Worm (Caenorhabditis elegans) whole organism, L2 larva: Measurements from ENCODE around the gene gcy-14.

Experiments used
- C34F6.9 ChIP-seq: fragments of 150-350 bp; optimal IDR thresholded peaks from 2 replicates; lab custom pipeline; 2014; ENCODE audit warnings: missing biosample characterization, missing genetic modification characterization
- F13H6.1 ChIP-seq: sonication (generic microtip); optimal IDR thresholded peaks from 2 replicates; lab custom pipeline; 2016; ENCODE audit warnings: missing genetic modification characterization, missing compliant biosample characterization
- R02D3.7 ChIP-seq: fragments of 150-350 bp; optimal IDR thresholded peaks from 2 replicates; lab custom pipeline; 2014; ENCODE audit warnings: missing biosample characterization, missing genetic modification characterization
- Y55F3AM.14 ChIP-seq: fragments of 200-800 bp; sonication (Bioruptor generic); optimal IDR thresholded peaks from 2 replicates; lab custom pipeline; 2018; ENCODE audit warnings: mild to moderate bottlenecking, missing genetic modification characterization, missing compliant biosample characterization
- ZK546.5 ChIP-seq: sonication (generic microtip); optimal IDR thresholded peaks from 2 replicates; lab custom pipeline; 2017; ENCODE audit warnings: missing biosample characterization, missing genetic modification characterization
- alr-1 ChIP-seq: fragments of 150-350 bp; optimal IDR thresholded peaks from 2 replicates; lab custom pipeline; 2014; ENCODE audit warnings: missing biosample characterization, missing genetic modification characterization
- aly-2 ChIP-seq: fragments of 150-350 bp; optimal IDR thresholded peaks from 2 replicates; lab custom pipeline; 2014; ENCODE audit warnings: missing biosample characterization, missing genetic modification characterization
- ama-1 ChIP-seq: fragments of 150-350 bp; optimal IDR thresholded peaks from 2 replicates; lab custom pipeline; 2018; ENCODE audit warnings: inconsistent platforms
- blmp-1 ChIP-seq: sonication (generic microtip); optimal IDR thresholded peaks from 2 replicates; lab custom pipeline; 2017; ENCODE audit warnings: missing genetic modification characterization, mild to moderate bottlenecking, missing compliant biosample characterization, antibody characterized with exemption, moderate library complexity; ENCODE audit not compliant: insufficient read depth
- ceh-16 ChIP-seq: fragments of 150-350 bp; optimal IDR thresholded peaks from 2 replicates; lab custom pipeline; 2014; ENCODE audit warnings: missing biosample characterization, missing genetic modification characterization
- ceh-82 ChIP-seq: fragments of 150-350 bp; optimal IDR thresholded peaks from 2 replicates; lab custom pipeline; 2014; ENCODE audit warnings: missing biosample characterization, missing genetic modification characterization
- crh-2 ChIP-seq: sonication (generic microtip); optimal IDR thresholded peaks from 2 replicates; lab custom pipeline; 2017; ENCODE audit warnings: missing biosample characterization, missing genetic modification characterization
- dmd-4 ChIP-seq: sonication (generic microtip); optimal IDR thresholded peaks from 2 replicates; lab custom pipeline; 2017; ENCODE audit warnings: missing biosample characterization, missing genetic modification characterization
- egl-27 ChIP-seq: sonication (generic microtip); optimal IDR thresholded peaks from 3 replicates; lab custom pipeline; 2017; ENCODE audit warnings: missing biosample characterization, missing genetic modification reagents, missing genetic modification characterization
- elt-1 ChIP-seq: fragments of 150-350 bp; optimal IDR thresholded peaks from 2 replicates; lab custom pipeline; 2014; ENCODE audit warnings: missing biosample characterization, missing genetic modification characterization
- elt-3 ChIP-seq: sonication (generic microtip); optimal IDR thresholded peaks from 2 replicates; lab custom pipeline; 2017; ENCODE audit warnings: missing biosample characterization, missing genetic modification characterization
- fos-1 ChIP-seq: fragments of 150-350 bp; optimal IDR thresholded peaks from 2 replicates; lab custom pipeline; 2014; ENCODE audit warnings: missing biosample characterization, missing genetic modification characterization
- gmeb-1 ChIP-seq: fragments of 150-350 bp; optimal IDR thresholded peaks from 2 replicates; lab custom pipeline; 2014; ENCODE audit warnings: missing biosample characterization, missing genetic modification characterization
- lin-11 ChIP-seq: fragments of 150-350 bp; sonication (generic microtip); optimal IDR thresholded peaks from 2 replicates; lab custom pipeline; 2014; ENCODE audit warnings: missing biosample characterization, missing genetic modification characterization, inconsistent platforms, mixed read lengths
- lin-13 ChIP-seq: fragments of 150-350 bp; optimal IDR thresholded peaks from 2 replicates; lab custom pipeline; 2014; ENCODE audit warnings: missing biosample characterization, missing genetic modification reagents, missing genetic modification characterization
- lin-39 ChIP-seq: fragments of 150-350 bp; optimal IDR thresholded peaks from 2 replicates; lab custom pipeline; 2014; ENCODE audit warnings: missing biosample characterization, missing genetic modification reagents, missing genetic modification characterization
- lsy-2 ChIP-seq, 2 experiments: fragments of 150-350 bp in 1 of 2; sonication (generic microtip) in 1 of 2; optimal IDR thresholded peaks; 2 replicates each; lab custom pipeline; 2014 to 2017; ENCODE audit warnings: missing biosample characterization in 2 of 2, missing genetic modification characterization in 2 of 2
- mab-5 ChIP-seq: fragments of 150-350 bp; optimal IDR thresholded peaks from 2 replicates; lab custom pipeline; 2014; ENCODE audit warnings: missing biosample characterization, missing genetic modification characterization
- mbf-1 ChIP-seq: sonication (generic microtip); optimal IDR thresholded peaks from 2 replicates; lab custom pipeline; 2017; ENCODE audit warnings: missing biosample characterization, missing genetic modification characterization
- mdl-1 ChIP-seq, 2 experiments: fragments of 150-350 bp in 1 of 2; sonication (generic microtip) in 1 of 2; optimal IDR thresholded peaks; 2 replicates each; lab custom pipeline; 2017; ENCODE audit warnings: missing biosample characterization in 2 of 2, missing genetic modification characterization in 2 of 2
- nhr-10 ChIP-seq: sonication (generic microtip); optimal IDR thresholded peaks from 2 replicates; lab custom pipeline; 2017; ENCODE audit warnings: missing biosample characterization, missing genetic modification characterization
- nhr-11 ChIP-seq: fragments of 150-350 bp; optimal IDR thresholded peaks from 2 replicates; lab custom pipeline; 2014; ENCODE audit warnings: missing biosample characterization, missing genetic modification characterization
- nhr-12 ChIP-seq: fragments of 150-350 bp; optimal IDR thresholded peaks from 2 replicates; lab custom pipeline; 2014; ENCODE audit warnings: missing biosample characterization, missing genetic modification characterization
- nhr-129 ChIP-seq: fragments of 150-350 bp; optimal IDR thresholded peaks from 2 replicates; lab custom pipeline; 2014; ENCODE audit warnings: missing biosample characterization, missing genetic modification characterization
- nhr-21 ChIP-seq: fragments of 150-350 bp; optimal IDR thresholded peaks from 2 replicates; lab custom pipeline; 2014; ENCODE audit warnings: missing biosample characterization, missing genetic modification characterization
- nhr-23 ChIP-seq: fragments of 150-350 bp; optimal IDR thresholded peaks from 2 replicates; lab custom pipeline; 2014; ENCODE audit warnings: missing biosample characterization, missing genetic modification reagents, missing genetic modification characterization
- nhr-237 ChIP-seq: fragments of 150-350 bp; optimal IDR thresholded peaks from 2 replicates; lab custom pipeline; 2014; ENCODE audit warnings: missing biosample characterization, missing genetic modification characterization
- nhr-25 ChIP-seq: fragments of 150-350 bp; sonication (generic microtip); optimal IDR thresholded peaks from 3 replicates; lab custom pipeline; 2014; ENCODE audit warnings: missing biosample characterization, missing genetic modification characterization
- nhr-6 ChIP-seq: fragments of 150-350 bp; optimal IDR thresholded peaks from 2 replicates; lab custom pipeline; 2014; ENCODE audit warnings: missing biosample characterization, missing genetic modification characterization
- nhr-77 ChIP-seq: fragments of 150-350 bp; optimal IDR thresholded peaks from 2 replicates; lab custom pipeline; 2014; ENCODE audit warnings: missing biosample characterization, missing genetic modification characterization
- peb-1 ChIP-seq: fragments of 150-350 bp; optimal IDR thresholded peaks from 2 replicates; lab custom pipeline; 2014; ENCODE audit warnings: missing biosample characterization, missing genetic modification characterization
- sem-4 ChIP-seq: fragments of 150-350 bp; optimal IDR thresholded peaks from 2 replicates; lab custom pipeline; 2014; ENCODE audit warnings: missing biosample characterization, missing genetic modification reagents, missing genetic modification characterization
- skn-1 ChIP-seq: sonication (generic microtip); optimal IDR thresholded peaks from 2 replicates; lab custom pipeline; 2017; ENCODE audit warnings: missing biosample characterization, missing genetic modification characterization
- sma-3 ChIP-seq: sonication (generic microtip); optimal IDR thresholded peaks from 2 replicates; lab custom pipeline; 2016; ENCODE audit warnings: missing genetic modification reagents, missing genetic modification characterization, missing compliant biosample characterization
- sma-9 ChIP-seq, 2 experiments: fragments of 150-350 bp in 1 of 2; sonication (generic microtip) in 1 of 2; optimal IDR thresholded peaks; 2 replicates each; lab custom pipeline; 2014 to 2016; ENCODE audit warnings: missing genetic modification characterization in 2 of 2, mild to moderate bottlenecking in 1 of 2, missing biosample characterization in 1 of 2, missing compliant biosample characterization in 1 of 2, missing genetic modification reagents in 1 of 2, moderate library complexity in 1 of 2
- snpc-4 ChIP-seq: fragments of 150-350 bp; optimal IDR thresholded peaks from 2 replicates; lab custom pipeline; 2014; ENCODE audit warnings: missing biosample characterization, missing genetic modification characterization
- unc-39 ChIP-seq: fragments of 150-350 bp; optimal IDR thresholded peaks from 2 replicates; lab custom pipeline; 2014; ENCODE audit warnings: missing biosample characterization, missing genetic modification characterization
- unc-55 ChIP-seq: fragments of 150-350 bp; sonication (generic microtip); optimal IDR thresholded peaks from 3 replicates; lab custom pipeline; 2014; ENCODE audit warnings: missing biosample characterization, missing genetic modification reagents, missing genetic modification characterization
- unc-62 ChIP-seq: fragments of 150-350 bp; optimal IDR thresholded peaks from 2 replicates; lab custom pipeline; 2014; ENCODE audit warnings: missing biosample characterization, missing genetic modification reagents, missing genetic modification characterization
- zag-1 ChIP-seq: fragments of 150-350 bp; optimal IDR thresholded peaks from 2 replicates; lab custom pipeline; 2014; ENCODE audit warnings: missing biosample characterization, missing genetic modification characterization
- ztf-1 ChIP-seq: fragments of 200-800 bp; sonication (Bioruptor generic); conservative IDR thresholded peaks from 2 replicates; pipeline ENCODE4 v1.3.6; 2022; ENCODE audit warnings: missing genetic modification characterization, missing compliant biosample characterization
- ztf-11 ChIP-seq: sonication (generic microtip); optimal IDR thresholded peaks from 2 replicates; lab custom pipeline; 2017; ENCODE audit warnings: missing biosample characterization, missing genetic modification characterization
- ztf-4 ChIP-seq: fragments of 150-350 bp; optimal IDR thresholded peaks from 2 replicates; lab custom pipeline; 2014; ENCODE audit warnings: missing biosample characterization, missing genetic modification characterization

gcy-14 gene

DNA sequence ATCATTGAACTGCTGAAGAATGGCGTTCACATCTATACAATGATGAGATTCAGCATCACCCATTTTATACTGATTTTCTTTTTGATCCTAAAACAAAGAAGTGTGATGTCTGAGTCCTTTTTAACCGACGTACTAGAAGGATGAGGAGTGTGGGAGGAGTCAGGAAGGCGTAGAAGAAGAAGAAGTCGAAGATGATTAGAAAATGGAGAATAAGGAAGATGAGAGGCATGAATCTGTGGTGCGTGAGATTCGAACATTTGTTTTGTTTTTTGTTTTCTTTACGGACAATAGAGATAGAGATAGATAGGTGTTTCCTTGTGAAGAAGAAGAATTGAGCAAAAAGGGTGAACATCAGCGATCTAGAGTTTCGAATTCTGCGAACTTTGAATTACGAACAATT, 9.6 kb downstream of the gcy-14 start, which contains the start of gene npr-13:
TSS of gene npr-13 (minus strand) at position 101 of the 400 bp plus-strand sequence.
- TF ChIP-seq zag-1 (tag; lab: Kevin White, UChicago) (no peak), lin-13 (GFP tag; lab: Kevin White, UChicago) (no peak), nhr-12 (tag; lab: Kevin White, UChicago) (no peak), nhr-21 (tag; lab: Kevin White, UChicago) (no peak), sma-3 (no peak), nhr-77 (tag; lab: Kevin White, UChicago) (no peak), ztf-1 (GFP tag; lab: Robert Waterston, UW) (no peak), elt-3 (tag; lab: Kevin White, UChicago) (no peak)

- no peak for TF ChIP-seq R02D3.7 (tag; lab: Kevin White, UChicago)
- no peak for TF ChIP-seq Y55F3AM.14 (GFP tag; lab: Kevin White, UChicago)
- no peak for TF ChIP-seq skn-1 (tag; lab: Kevin White, UChicago)
- no peak for TF ChIP-seq ztf-11 (tag; lab: Kevin White, UChicago)
- TF ChIP-seq sma-9 (GFP tag; optimal IDR thresholded peaks at IDR 0.05; lab: Kevin White, UChicago): peak; percentile 23
- TF ChIP-seq sma-9 (tag; optimal IDR thresholded peaks at IDR 0.05; lab: Kevin White, UChicago): no peak
- TF ChIP-seq peb-1: no peak
- TF ChIP-seq nhr-237 (tag; lab: Kevin White, UChicago): no peak
- peak; percentile 37 for TF ChIP-seq gmeb-1
- TF ChIP-seq lin-39: no peak
- TF ChIP-seq blmp-1: no peak
- TF ChIP-seq ceh-82: no peak
- TF ChIP-seq dmd-4 (tag; lab: Kevin White, UChicago): no peak
- TF ChIP-seq aly-2: no peak
- no peak for TF ChIP-seq nhr-12 (tag; lab: Kevin White, UChicago)
- no peak for TF ChIP-seq crh-2 (tag; lab: Kevin White, UChicago)
- TF ChIP-seq nhr-25 (tag; lab: Kevin White, UChicago): no peak
- no peak for TF ChIP-seq F13H6.1 (tag; lab: Kevin White, UChicago)
- TF ChIP-seq lsy-2 (tag; optimal IDR thresholded peaks at IDR 0.05; lab: Kevin White, UChicago): no peak
- no peak for TF ChIP-seq mbf-1 (tag; lab: Kevin White, UChicago)
- TF ChIP-seq ceh-16 (tag; lab: Kevin White, UChicago): no peak
- TF ChIP-seq sma-3: no peak
- no peak for TF ChIP-seq ztf-1 (GFP tag; lab: Robert Waterston, UW)
- TF ChIP-seq alr-1 (tag; lab: Kevin White, UChicago): no peak
- TF ChIP-seq nhr-23 (tag; lab: Kevin White, UChicago): no peak
- TF ChIP-seq zag-1 (tag; lab: Kevin White, UChicago): no peak
- TF ChIP-seq elt-3 (tag; lab: Kevin White, UChicago): no peak
- TF ChIP-seq nhr-77 (tag; lab: Kevin White, UChicago): no peak
- peak; percentile 31 for TF ChIP-seq nhr-129 (tag; lab: Kevin White, UChicago)
- peak; percentile 58 for TF ChIP-seq snpc-4
- no peak for TF ChIP-seq lin-13 (GFP tag; lab: Kevin White, UChicago)
- no peak for TF ChIP-seq elt-1 (tag; lab: Kevin White, UChicago)
- TF ChIP-seq fos-1 (tag; lab: Kevin White, UChicago): no peak
- no peak for TF ChIP-seq ZK546.5 (tag; lab: Kevin White, UChicago)
- TF ChIP-seq nhr-6: no peak
- TF ChIP-seq ztf-4 (tag; lab: Kevin White, UChicago): no peak
- TF ChIP-seq unc-55 (GFP tag; lab: Kevin White, UChicago): peak; percentile 17
- no peak for TF ChIP-seq nhr-11 (tag; lab: Kevin White, UChicago)
- no peak for TF ChIP-seq unc-62 (GFP tag; lab: Kevin White, UChicago)
- no peak for TF ChIP-seq mab-5
- no peak for TF ChIP-seq nhr-10 (tag; lab: Kevin White, UChicago)
- TF ChIP-seq sem-4 (tag; lab: Kevin White, UChicago): no peak
- no peak for TF ChIP-seq ama-1
- no peak for TF ChIP-seq egl-27
- TF ChIP-seq unc-39 (tag; lab: Kevin White, UChicago): no peak
- peak; percentile 21 for TF ChIP-seq lin-11 (tag; lab: Kevin White, UChicago)
- TF ChIP-seq mdl-1 (tag; optimal IDR thresholded peaks at IDR 0.05; lab: Kevin White, UChicago): no peak
- TF ChIP-seq C34F6.9 (tag; lab: Kevin White, UChicago): no peak
- no peak for TF ChIP-seq nhr-21 (tag; lab: Kevin White, UChicago)
- TF ChIP-seq, all 48 proteins: peak for 6
These were observed 12.5 kb downstream of the gcy-14 start for ce11 chrV:14855626-14856025.
